Worm (Caenorhabditis elegans) whole organism, young adult: ENCODE results near the gene F23F1.2.

Experiments
- B0261.1 ChIP-seq: sonication (generic microtip); optimal IDR thresholded peaks from 2 replicates; lab custom pipeline; 2016; ENCODE audit warnings: mild to moderate bottlenecking, missing genetic modification characterization, moderate library complexity, missing compliant biosample characterization
- C17E4.6 ChIP-seq: fragments of 200-800 bp; sonication (Bioruptor generic); IDR thresholded peaks from 2 replicates; pipeline ENCODE4 v1.3.6; 2022; ENCODE audit warnings: missing genetic modification reagents, missing genetic modification characterization, missing compliant biosample characterization
- F10E7.11 ChIP-seq: sonication (generic microtip); optimal IDR thresholded peaks from 2 replicates; lab custom pipeline; 2017; ENCODE audit warnings: mild to moderate bottlenecking, missing genetic modification characterization, moderate library complexity, missing compliant biosample characterization
- F37B4.10 ChIP-seq: fragments of 200-800 bp; sonication (Bioruptor generic); IDR thresholded peaks from 2 replicates; pipeline ENCODE4 v1.3.6; 2022; ENCODE audit warnings: missing genetic modification characterization, missing compliant biosample characterization
- F52B5.7 ChIP-seq: sonication (generic microtip); optimal IDR thresholded peaks from 2 replicates; lab custom pipeline; 2016; ENCODE audit warnings: mild to moderate bottlenecking, missing genetic modification characterization, missing compliant biosample characterization
- Y56A3A.18 ChIP-seq: fragments of 200-800 bp; sonication (Bioruptor generic); IDR thresholded peaks from 2 replicates; pipeline ENCODE4 v1.3.6; 2022; ENCODE audit warnings: missing genetic modification reagents, missing genetic modification characterization, missing compliant biosample characterization
- akir-1 ChIP-seq: fragments of 200-800 bp; sonication (Bioruptor generic); optimal IDR thresholded peaks from 2 replicates; lab custom pipeline; 2018; ENCODE audit warnings: mild to moderate bottlenecking, missing genetic modification characterization, moderate library complexity, missing compliant biosample characterization
- ama-1 ChIP-seq, 3 experiments: fragments of 150-350 bp in 1 of 3; sonication (generic microtip) in 2 of 3; optimal IDR thresholded peaks; 2 replicates each; lab custom pipeline; 2014 to 2018; ENCODE audit warnings: missing biosample characterization in 2 of 3, missing genetic modification characterization in 2 of 3, missing genetic modification reagents in 2 of 3
- bed-1 ChIP-seq: fragments of 200-800 bp; sonication (Bioruptor generic); IDR thresholded peaks from 2 replicates; pipeline ENCODE4 v1.3.6; 2022; ENCODE audit warnings: missing genetic modification reagents, missing genetic modification characterization, missing compliant biosample characterization
- ceh-58 ChIP-seq: fragments of 200-800 bp; sonication (Bioruptor generic); IDR thresholded peaks from 2 replicates; pipeline ENCODE4 v1.3.6; 2022; ENCODE audit warnings: missing genetic modification characterization, missing compliant biosample characterization
- chd-7 ChIP-seq: sonication (generic microtip); optimal IDR thresholded peaks from 2 replicates; lab custom pipeline; 2016; ENCODE audit warnings: mild to moderate bottlenecking, missing genetic modification characterization, moderate library complexity, missing compliant biosample characterization
- die-1 ChIP-seq: sonication (generic microtip); optimal IDR thresholded peaks from 2 replicates; lab custom pipeline; 2016; ENCODE audit warnings: missing genotype, mild to moderate bottlenecking, missing genetic modification characterization, missing compliant biosample characterization
- dox-1 ChIP-seq: fragments of 200-800 bp; sonication (Bioruptor generic); IDR thresholded peaks from 2 replicates; pipeline ENCODE4 v1.3.6; 2022; ENCODE audit warnings: missing genetic modification reagents, missing genetic modification characterization, missing compliant biosample characterization
- dpff-1 ChIP-seq: sonication (generic microtip); optimal IDR thresholded peaks from 2 replicates; lab custom pipeline; 2017; ENCODE audit warnings: mild to moderate bottlenecking, missing genetic modification characterization, missing compliant biosample characterization
- egl-44 ChIP-seq: fragments of 200-800 bp; sonication (Bioruptor generic); IDR thresholded peaks from 2 replicates; pipeline ENCODE4 v1.3.6; 2022; ENCODE audit warnings: missing genetic modification reagents, missing genetic modification characterization, missing compliant biosample characterization
- egrh-3 ChIP-seq: fragments of 200-800 bp; sonication (Bioruptor generic); IDR thresholded peaks from 2 replicates; pipeline ENCODE4 v1.3.6; 2022; ENCODE audit warnings: missing genetic modification reagents, missing genetic modification characterization, missing compliant biosample characterization
- fkh-3 ChIP-seq: sonication (generic microtip); optimal IDR thresholded peaks from 2 replicates; lab custom pipeline; 2016; ENCODE audit warnings: mild to moderate bottlenecking, missing genetic modification characterization, missing compliant biosample characterization
- gei-17 ChIP-seq: fragments of 200-800 bp; sonication (Bioruptor generic); optimal IDR thresholded peaks from 2 replicates; lab custom pipeline; 2018; ENCODE audit warnings: mild to moderate bottlenecking, missing genetic modification characterization, missing compliant biosample characterization
- him-1 ChIP-seq: sonication (generic microtip); optimal IDR thresholded peaks from 2 replicates; lab custom pipeline; 2016; ENCODE audit warnings: missing genotype, missing genetic modification reagents, missing genetic modification characterization, missing compliant biosample characterization
- hmg-20 ChIP-seq: fragments of 200-800 bp; sonication (Bioruptor generic); IDR thresholded peaks from 2 replicates; pipeline ENCODE4 v1.3.6; 2022; ENCODE audit warnings: missing genetic modification reagents, missing genetic modification characterization, missing compliant biosample characterization
- hrde-1 ChIP-seq: sonication (generic microtip); optimal IDR thresholded peaks from 2 replicates; lab custom pipeline; 2016; ENCODE audit warnings: missing genetic modification characterization, mild to moderate bottlenecking, missing compliant biosample characterization, moderate library complexity, missing genotype, missing genetic modification reagents, borderline replicate concordance
- hsf-1 ChIP-seq: fragments of 200-800 bp; sonication (Bioruptor generic); IDR thresholded peaks from 2 replicates; pipeline ENCODE4 v1.3.6; 2022; ENCODE audit warnings: missing genetic modification reagents, missing genetic modification characterization, missing compliant biosample characterization
- lag-1 ChIP-seq: fragments of 200-800 bp; sonication (Bioruptor generic); IDR thresholded peaks from 2 replicates; pipeline ENCODE4 v1.3.6; 2022; ENCODE audit warnings: missing genetic modification reagents, missing genetic modification characterization, missing compliant biosample characterization
- let-607 ChIP-seq, 2 experiments: fragments of 200-800 bp in 1 of 2; sonication (Bioruptor generic) in 1 of 2; sonication (generic microtip) in 1 of 2; optimal IDR thresholded peaks; 2 replicates each; lab custom pipeline; 2016 to 2018; ENCODE audit warnings: mild to moderate bottlenecking in 2 of 2, missing compliant biosample characterization in 2 of 2, missing genetic modification characterization in 2 of 2, moderate library complexity in 2 of 2, missing genotype in 1 of 2
- lsl-1 ChIP-seq: fragments of 200-800 bp; sonication (Bioruptor generic); optimal IDR thresholded peaks from 2 replicates; lab custom pipeline; 2018; ENCODE audit warnings: mild to moderate bottlenecking, missing genetic modification characterization, moderate library complexity, missing compliant biosample characterization
- lsy-27 ChIP-seq: sonication (generic microtip); optimal IDR thresholded peaks from 2 replicates; lab custom pipeline; 2017; ENCODE audit warnings: missing genetic modification characterization, mild to moderate bottlenecking, missing compliant biosample characterization, antibody characterized with exemption, missing genotype, borderline replicate concordance; ENCODE audit not compliant: insufficient read depth
- madf-3 ChIP-seq: fragments of 200-800 bp; sonication (Bioruptor generic); IDR thresholded peaks from 2 replicates; pipeline ENCODE4 v1.3.6; 2022; ENCODE audit warnings: missing genetic modification reagents, missing genetic modification characterization, missing compliant biosample characterization
- madf-6 ChIP-seq: fragments of 200-800 bp; sonication (Bioruptor generic); IDR thresholded peaks from 2 replicates; pipeline ENCODE4 v1.3.6; 2022; ENCODE audit warnings: missing genetic modification reagents, missing genetic modification characterization, missing compliant biosample characterization
- mes-4 ChIP-seq: sonication (generic microtip); optimal IDR thresholded peaks from 2 replicates; lab custom pipeline; 2016; ENCODE audit warnings: missing genotype, missing genetic modification characterization, missing compliant biosample characterization
- mxl-1 ChIP-seq: sonication (generic microtip); optimal IDR thresholded peaks from 2 replicates; lab custom pipeline; 2016; ENCODE audit warnings: missing genetic modification characterization, missing compliant biosample characterization
- nfya-2 ChIP-seq: fragments of 200-800 bp; sonication (Bioruptor generic); IDR thresholded peaks from 2 replicates; pipeline ENCODE4 v1.3.6; 2022; ENCODE audit warnings: missing genetic modification reagents, missing genetic modification characterization, missing compliant biosample characterization
- nhr-80 ChIP-seq: sonication (generic microtip); optimal IDR thresholded peaks from 2 replicates; lab custom pipeline; 2016; ENCODE audit warnings: missing genetic modification characterization, missing compliant biosample characterization
- rec-8 ChIP-seq, 2 experiments: sonication (generic microtip); optimal IDR thresholded peaks; 2 replicates each; lab custom pipeline; 2016; ENCODE audit warnings: mild to moderate bottlenecking in 2 of 2, missing genetic modification characterization in 2 of 2, missing genetic modification reagents in 2 of 2, missing genotype in 2 of 2, missing biosample characterization in 1 of 2, missing compliant biosample characterization in 1 of 2, moderate library complexity in 1 of 2
- rpc-1 ChIP-seq, 2 experiments: fragments of 150-350 bp in 1 of 2; sonication (generic microtip) in 1 of 2; optimal IDR thresholded peaks; 2 replicates each; lab custom pipeline; 2014 to 2018; ENCODE audit warnings: missing biosample characterization in 1 of 2, missing genetic modification characterization in 1 of 2, missing genetic modification reagents in 1 of 2, missing genotype in 1 of 2
- sdz-38 ChIP-seq: sonication (generic microtip); optimal IDR thresholded peaks from 2 replicates; lab custom pipeline; 2016; ENCODE audit warnings: missing genotype, missing genetic modification characterization, missing compliant biosample characterization
- tbx-9 ChIP-seq: sonication (generic microtip); optimal IDR thresholded peaks from 2 replicates; lab custom pipeline; 2016; ENCODE audit warnings: borderline replicate concordance, missing genetic modification characterization, inconsistent platforms, missing compliant biosample characterization
- unc-62 ChIP-seq: fragments of 150-350 bp; optimal IDR thresholded peaks from 2 replicates; lab custom pipeline; 2014; ENCODE audit warnings: missing biosample characterization, missing genetic modification reagents, missing genetic modification characterization
- zfh-2 ChIP-seq: fragments of 200-800 bp; sonication (Bioruptor generic); conservative IDR thresholded peaks from 2 replicates; pipeline ENCODE4 v1.3.6; 2022; ENCODE audit warnings: missing genetic modification reagents, missing genetic modification characterization, missing compliant biosample characterization
- zim-3 ChIP-seq: sonication (generic microtip); optimal IDR thresholded peaks from 2 replicates; lab custom pipeline; 2017; ENCODE audit warnings: mild to moderate bottlenecking, missing genetic modification characterization, moderate library complexity, missing compliant biosample characterization
- ztf-22 ChIP-seq: fragments of 200-800 bp; sonication (Bioruptor generic); optimal IDR thresholded peaks from 2 replicates; lab custom pipeline; 2018; ENCODE audit warnings: mild to moderate bottlenecking, missing genetic modification characterization, moderate library complexity, missing compliant biosample characterization
- ztf-26 ChIP-seq: sonication (generic microtip); optimal IDR thresholded peaks from 2 replicates; lab custom pipeline; 2017; ENCODE audit warnings: missing genetic modification characterization, missing compliant biosample characterization

The F23F1.2 gene

ce11 chrII:73892-74291 lies 39.9 kb downstream of the F23F1.2 start:
- no peak for TF ChIP-seq dpff-1 (tag; lab: Kevin White, UChicago)
- TF ChIP-seq let-607 (tag; optimal IDR thresholded peaks at IDR 0.05; lab: Kevin White, UChicago) = no peak

ce11 chrII:75831-76230 lies 41.8 kb downstream of the F23F1.2 start:
- no peak for TF ChIP-seq fkh-3 (tag; lab: Kevin White, UChicago)
- no peak for TF ChIP-seq akir-1 (GFP tag; lab: Kevin White, UChicago)
- TF ChIP-seq unc-62 (GFP tag; lab: Kevin White, UChicago) = no peak
- TF ChIP-seq dox-1 (GFP tag; lab: Robert Waterston, UW) = no peak
- no peak for TF ChIP-seq nfya-2 (GFP tag; lab: Robert Waterston, UW)
- no peak for TF ChIP-seq zim-3
- no peak for TF ChIP-seq rec-8 (tag; optimal IDR thresholded peaks at IDR 0.05; lab: Kevin White, UChicago)
- no peak for TF ChIP-seq hrde-1
- TF ChIP-seq ceh-58 (GFP tag; lab: Robert Waterston, UW) = no peak
- no peak for TF ChIP-seq tbx-9 (tag; lab: Kevin White, UChicago)
- no peak for TF ChIP-seq hsf-1 (GFP tag; lab: Robert Waterston, UW)
- TF ChIP-seq Y56A3A.18 (GFP tag; lab: Robert Waterston, UW) = no peak
- no peak for TF ChIP-seq die-1 (tag; lab: Kevin White, UChicago)
- no peak for TF ChIP-seq gei-17 (GFP tag; lab: Kevin White, UChicago)
- TF ChIP-seq lag-1 (GFP tag; lab: Robert Waterston, UW) = no peak

- no peak for TF ChIP-seq lsl-1 (GFP tag; lab: Kevin White, UChicago)
- 0 out of 2 replicates have a peak, but pooled peaks have one; percentile 22 for TF ChIP-seq dox-1 (GFP tag; lab: Robert Waterston, UW)
- TF ChIP-seq hmg-20 (GFP tag; lab: Robert Waterston, UW) = no peak
- TF ChIP-seq him-1 = no peak
- no peak for TF ChIP-seq C17E4.6 (GFP tag; lab: Robert Waterston, UW)
- TF ChIP-seq mes-4 (tag; lab: Kevin White, UChicago) = no peak
- no peak for TF ChIP-seq F10E7.11 (tag; lab: Kevin White, UChicago)
- TF ChIP-seq nhr-80 (tag; lab: Kevin White, UChicago) = peak; percentile 82
- no peak for TF ChIP-seq F37B4.10 (GFP tag; lab: Robert Waterston, UW)
- no peak for TF ChIP-seq Y56A3A.18 (GFP tag; lab: Robert Waterston, UW)
- no peak for TF ChIP-seq mxl-1 (tag; lab: Kevin White, UChicago)
- no peak for TF ChIP-seq sdz-38 (tag; lab: Kevin White, UChicago)
- no peak for TF ChIP-seq chd-7 (tag; lab: Kevin White, UChicago)
Observed at ce11 chrII:76662-77061, 42.7 kb downstream of the F23F1.2 start.

ce11 chrII:79166-79565 lies 45.2 kb downstream of the F23F1.2 start, which contains the start of gene C23H3.9:
TSS of gene C23H3.9 (minus strand) at chrII:79266.
- no peak for TF ChIP-seq die-1 (tag; lab: Kevin White, UChicago)
- TF ChIP-seq egl-44 (GFP tag; lab: Robert Waterston, UW) = no peak
- TF ChIP-seq ztf-26 (tag; lab: Kevin White, UChicago) = no peak
- TF ChIP-seq, all 124 proteins: peak for 0

- TF ChIP-seq hmg-20 (GFP tag; lab: Robert Waterston, UW) = no peak
- TF ChIP-seq lsy-27 (tag; lab: Kevin White, UChicago) = no peak
- no peak for TF ChIP-seq zfh-2 (GFP tag; lab: Robert Waterston, UW)
- no peak for TF ChIP-seq rpc-1 (optimal IDR thresholded peaks at IDR 0.05; lab: Kevin White, UChicago)
- TF ChIP-seq rpc-1 (tag; optimal IDR thresholded peaks at IDR 0.05; lab: Kevin White, UChicago) = no peak
- no peak for TF ChIP-seq ama-1 (optimal IDR thresholded peaks at IDR 0.05; lab: Kevin White, UChicago)
- no peak for TF ChIP-seq ama-1 (GFP tag; optimal IDR thresholded peaks at IDR 0.05; lab: Kevin White, UChicago)
- TF ChIP-seq egrh-3 (GFP tag; lab: Robert Waterston, UW) = no peak
- no peak for TF ChIP-seq egl-44 (GFP tag; lab: Robert Waterston, UW)
- no peak for TF ChIP-seq madf-6 (GFP tag; lab: Robert Waterston, UW)
- no peak for TF ChIP-seq hsf-1 (GFP tag; lab: Robert Waterston, UW)
- TF ChIP-seq ztf-22 (GFP tag; lab: Kevin White, UChicago) = no peak
- TF ChIP-seq lag-1 (GFP tag; lab: Robert Waterston, UW) = no peak
- TF ChIP-seq F10E7.11 (tag; lab: Kevin White, UChicago) = no peak
- TF ChIP-seq Y56A3A.18 (GFP tag; lab: Robert Waterston, UW) = no peak
- no peak for TF ChIP-seq bed-1
- no peak for TF ChIP-seq F52B5.7 (tag; lab: Kevin White, UChicago)
- no peak for TF ChIP-seq madf-3
- no peak for TF ChIP-seq B0261.1 (tag; lab: Kevin White, UChicago)
Observed at ce11 chrII:84134-84533, 50.1 kb downstream of the F23F1.2 start, which contains the start of gene C50D2.6. TSS of gene C50D2.6 (plus strand) at chrII:84434.
